Worm (Caenorhabditis elegans): ENCODE data around the gene C07A12.2.

DNA sequence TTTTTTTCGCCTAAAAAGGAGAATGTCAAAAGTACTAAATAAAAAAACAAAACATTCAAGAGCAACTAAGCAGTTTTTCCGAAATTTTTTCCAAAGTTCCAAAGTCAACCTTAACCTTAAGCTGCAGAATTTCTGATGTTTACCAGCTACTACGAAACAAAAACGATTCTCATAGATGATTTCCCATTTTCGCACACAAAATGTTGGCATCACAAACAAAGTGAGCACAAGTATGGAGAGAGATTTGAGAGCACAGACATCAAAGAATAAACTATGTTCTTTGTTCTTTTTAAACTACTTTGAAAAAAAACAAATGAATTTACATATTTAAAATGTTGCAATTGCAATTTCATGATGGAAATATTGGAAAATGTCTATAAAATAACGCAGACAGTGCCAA is 21.3 kb upstream of the C07A12.2 start:
- TF ChIP-seq tra-4 (tag; optimal IDR thresholded peaks at IDR 0.05) = no peak
- TF ChIP-seq flt-1 (GFP tag; IDR thresholded peaks at IDR 0.05) = no peak
- TF ChIP-seq pes-1 (GFP tag; IDR thresholded peaks at IDR 0.05) = no peak
- TF ChIP-seq F13C5.2 (tag; optimal IDR thresholded peaks at IDR 0.05) = no peak
- TF ChIP-seq hmg-4 (GFP tag; optimal IDR thresholded peaks at IDR 0.05) = no peak
- no peak for TF ChIP-seq ama-1 (optimal IDR thresholded peaks at IDR 0.05)
- TF ChIP-seq hmbx-1 (tag; optimal IDR thresholded peaks at IDR 0.05) = no peak
